2 fruit fly cellular contexts compared by ENCODE assay signal in the genomic region with DNA sequence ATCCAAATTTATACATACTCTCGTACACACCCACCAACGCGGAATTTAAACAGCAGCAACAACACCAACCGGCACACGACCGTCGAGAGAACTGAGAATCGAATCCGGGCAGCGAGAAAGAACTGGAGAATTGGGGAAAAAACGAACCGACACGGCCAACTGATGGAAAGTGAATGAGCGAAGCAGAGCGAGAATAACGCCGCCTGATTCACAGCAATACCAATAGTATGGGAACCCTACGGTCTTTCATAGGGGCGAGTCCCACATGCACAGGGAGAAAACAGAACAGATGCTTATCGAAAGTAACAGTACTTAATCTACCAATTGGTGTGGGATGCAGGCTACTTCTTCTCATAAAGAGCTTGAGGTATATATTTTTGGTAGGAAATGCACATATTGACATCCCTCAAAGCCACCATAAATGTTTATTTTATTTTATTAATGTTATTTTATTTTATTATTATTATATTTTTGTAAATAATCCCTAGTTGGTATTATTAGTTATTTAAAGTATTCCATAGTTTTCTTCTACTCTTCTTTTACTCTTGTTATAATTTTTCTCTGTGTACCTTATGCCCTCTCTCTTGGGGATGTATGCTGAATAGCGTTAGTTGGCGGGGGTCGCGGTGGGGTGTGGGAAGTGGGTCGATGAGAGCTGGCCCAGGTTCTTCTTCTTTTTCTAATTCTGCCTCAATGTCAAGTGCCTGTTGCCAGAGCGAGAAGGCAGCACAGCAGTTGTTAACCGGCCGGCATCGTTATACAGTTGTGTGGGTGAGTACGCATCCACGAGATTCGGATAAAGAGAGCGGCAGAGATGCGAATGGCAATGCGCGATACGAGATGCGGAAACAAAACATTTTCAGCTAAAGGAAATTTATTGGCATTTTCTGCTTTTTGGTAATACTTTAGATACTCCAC.
A peak's percentile ranks its signal among the peaks of the same experiment; 100 is the strongest.
TF ChIP-seq lines count a peak whose summit lies in the region.

TSS of gene CG17544 (minus strand) at position 177 of the 918 bp plus-strand sequence.

TF ChIP-seq in whole organism, embryonic, 481 proteins besides CTCF, POLR2A, EP300 and RAD21 (continued from another document and continues in another):
- TF ChIP-seq mld (GFP tag; IDR thresholded peaks at IDR 0.05; lab: Robert Waterston, UW; ENCODE audit: partially characterized antibody) (no peak), CG3995 (GFP tag; optimal IDR thresholded peaks at IDR 0.05; lab: Kevin White, UChicago) (no peak), z (GFP tag; IDR thresholded peaks at IDR 0.05; lab: Robert Waterston, UW) (no peak), Ptx1 (GFP tag; IDR thresholded peaks at IDR 0.05; lab: Robert Waterston, UW) (peak; percentile 67), CG2199 (GFP tag; IDR thresholded peaks at IDR 0.05; lab: Robert Waterston, UW) (peak; percentile 85; the same call in 2 of the 3 replicates), Hr78 (GFP tag; optimal IDR thresholded peaks at IDR 0.05; lab: Kevin White, UChicago) (peak in 1 of 2 experiments; percentile 96), corto (GFP tag; optimal IDR thresholded peaks at IDR 0.05; lab: Kevin White, UChicago) (no peak), Six4 (GFP tag; optimal IDR thresholded peaks at IDR 0.05; lab: Kevin White, UChicago) (peak; percentile 80), ash1 (GFP tag; optimal IDR thresholded peaks at IDR 0.05; lab: Kevin White, UChicago) (no peak), dm (GFP tag; optimal IDR thresholded peaks at IDR 0.05; lab: Kevin White, UChicago) (no peak), bowl (GFP tag; IDR thresholded peaks at IDR 0.05; lab: Robert Waterston, UW) (no peak), CG14965 (GFP tag; optimal IDR thresholded peaks at IDR 0.05; lab: Kevin White, UChicago; ENCODE audit: borderline replicate concordance) (no peak), lilli (GFP tag; optimal IDR thresholded peaks at IDR 0.05; lab: Kevin White, UChicago) (peak; percentile 27), Xbp1 (GFP tag; optimal IDR thresholded peaks at IDR 0.05; lab: Kevin White, UChicago) (peak; percentile 67), CG7556 (GFP tag; optimal IDR thresholded peaks at IDR 0.05; lab: Kevin White, UChicago) (peak; percentile 95), CG10565 (GFP tag; optimal IDR thresholded peaks at IDR 0.05; lab: Kevin White, UChicago) (no peak), YL-1 (GFP tag; optimal IDR thresholded peaks at IDR 0.05; lab: Kevin White, UChicago) (peak; percentile 31), trem (tag; optimal IDR thresholded peaks at IDR 0.05; lab: Kevin White, UChicago) (peak; percentile 75), unc-4 (GFP tag; IDR thresholded peaks at IDR 0.05; lab: Robert Waterston, UW; ENCODE audit: partially characterized antibody) (peak; percentile 48), chinmo (GFP tag; IDR thresholded peaks at IDR 0.05; lab: Robert Waterston, UW; ENCODE audit: partially characterized antibody) (peak; percentile 92), toy (GFP tag; IDR thresholded peaks at IDR 0.05; lab: Robert Waterston, UW) (no peak), sima (GFP tag; optimal IDR thresholded peaks at IDR 0.05; lab: Kevin White, UChicago) (no peak), HHEX (GFP tag; optimal IDR thresholded peaks at IDR 0.05; lab: Kevin White, UChicago) (peak; percentile 83), ci (GFP tag; IDR thresholded peaks at IDR 0.05; lab: Robert Waterston, UW) (peak; percentile 55), CG7786 (GFP tag; optimal IDR thresholded peaks at IDR 0.05; lab: Kevin White, UChicago) (peak; percentile 31), CG13424 (tag; optimal IDR thresholded peaks at IDR 0.05; lab: Kevin White, UChicago) (peak; percentile 89), pita (GFP tag; optimal IDR thresholded peaks at IDR 0.05; lab: Kevin White, UChicago) (no peak), lab (GFP tag; optimal IDR thresholded peaks at IDR 0.05; lab: Kevin White, UChicago) (peak; percentile 91), en (GFP tag; optimal IDR thresholded peaks at IDR 0.05; lab: Kevin White, UChicago) (no peak), CG9215 (GFP tag; IDR thresholded peaks at IDR 0.05; lab: Robert Waterston, UW) (peak; percentile 70), CG17912 (GFP tag; optimal IDR thresholded peaks at IDR 0.05; lab: Kevin White, UChicago) (peak; percentile 44), Hey (tag; optimal IDR thresholded peaks at IDR 0.05; lab: Kevin White, UChicago) (no peak), Nf-YC (tag; optimal IDR thresholded peaks at IDR 0.05; lab: Kevin White, UChicago) (peak; percentile 80), gro (GFP tag; optimal IDR thresholded peaks at IDR 0.05; lab: Kevin White, UChicago) (peak; percentile 51), CG6854 (GFP tag; optimal IDR thresholded peaks at IDR 0.05; lab: Kevin White, UChicago) (peak; percentile 73), fd96Cb (tag; optimal IDR thresholded peaks at IDR 0.05; lab: Kevin White, UChicago) (peak; percentile 77), gt (GFP tag; IDR thresholded peaks at IDR 0.05; lab: Robert Waterston, UW) (no peak), insv (GFP tag; optimal IDR thresholded peaks at IDR 0.05; lab: Kevin White, UChicago) (peak in 1 of 2 experiments; percentile 28), HLHmδ (GFP tag; optimal IDR thresholded peaks at IDR 0.05; lab: Kevin White, UChicago) (peak; percentile 4), Stat92E (GFP tag; optimal IDR thresholded peaks at IDR 0.05; lab: Kevin White, UChicago) (no peak), CG18599 (GFP tag; optimal IDR thresholded peaks at IDR 0.05; lab: Kevin White, UChicago) (peak; percentile 94), CG30431 (GFP tag; optimal IDR thresholded peaks at IDR 0.05; lab: Kevin White, UChicago) (peak; percentile 64), CG18619 (GFP tag; optimal IDR thresholded peaks at IDR 0.05; lab: Kevin White, UChicago) (peak; percentile 87), ftz-f1 (GFP tag; optimal IDR thresholded peaks at IDR 0.05; lab: Kevin White, UChicago) (peak; percentile 95), CG12744 (GFP tag; optimal IDR thresholded peaks at IDR 0.05; lab: Kevin White, UChicago) (no peak), Bteb2 (GFP tag; optimal IDR thresholded peaks at IDR 0.05; lab: Kevin White, UChicago) (no peak), pan (optimal IDR thresholded peaks at IDR 0.05; lab: Kevin White, UChicago) (no peak), pan (GFP tag; optimal IDR thresholded peaks at IDR 0.05 in 1 of 2, IDR thresholded peaks at IDR 0.05 in 1 of 2) (peak in 1 of 2 experiments; percentile 46), CG3726 (GFP tag; IDR thresholded peaks at IDR 0.05; lab: Robert Waterston, UW) (no peak; the same call in 2 of the 3 replicates), repo (GFP tag; optimal IDR thresholded peaks at IDR 0.05; lab: Kevin White, UChicago) (no peak), B-H1 (GFP tag; IDR thresholded peaks at IDR 0.05; lab: Robert Waterston, UW) (no peak), org-1 (GFP tag; optimal IDR thresholded peaks at IDR 0.05; lab: Kevin White, UChicago) (peak; percentile 20), Med (GFP tag; lab: Kevin White, UChicago) (peak; percentile 82), Mad (GFP tag; optimal IDR thresholded peaks at IDR 0.05; lab: Kevin White, UChicago) (no peak), lbe (GFP tag; optimal IDR thresholded peaks at IDR 0.05; lab: Kevin White, UChicago) (peak; percentile 29), ranshi (GFP tag; IDR thresholded peaks at IDR 0.05; lab: Robert Waterston, UW) (peak; percentile 47; the same call in 1 of the 2 replicates), Atf3 (GFP tag; optimal IDR thresholded peaks at IDR 0.05; lab: Kevin White, UChicago) (no peak), crc (GFP tag; optimal IDR thresholded peaks at IDR 0.05; lab: Kevin White, UChicago) (no peak), Deaf1 (tag; optimal IDR thresholded peaks at IDR 0.05; lab: Kevin White, UChicago) (peak; percentile 70), klu (GFP tag; IDR thresholded peaks at IDR 0.05; lab: Robert Waterston, UW) (peak; percentile 69; the same call in 1 of the 2 replicates)

TF ChIP-seq in whole organism, prepupa, 60 proteins besides CTCF, POLR2A, EP300 and RAD21 (continued from another document):
- TF ChIP-seq Hr38 (GFP tag; optimal IDR thresholded peaks at IDR 0.05; lab: Kevin White, UChicago), result no peak
- peak; percentile 54 for TF ChIP-seq pdm3 (GFP tag; optimal IDR thresholded peaks at IDR 0.05; lab: Kevin White, UChicago)
- TF ChIP-seq vri (GFP tag; optimal IDR thresholded peaks at IDR 0.05; lab: Kevin White, UChicago), result peak; percentile 50
- peak; percentile 64 for TF ChIP-seq CG11762 (GFP tag; optimal IDR thresholded peaks at IDR 0.05; lab: Kevin White, UChicago; ENCODE audit: insufficient read depth)
- peak; percentile 77 for TF ChIP-seq esn (GFP tag; optimal IDR thresholded peaks at IDR 0.05; lab: Kevin White, UChicago)
- TF ChIP-seq Ets96B (tag; optimal IDR thresholded peaks at IDR 0.05; lab: Kevin White, UChicago), result peak; percentile 81
- peak; percentile 66 for TF ChIP-seq Sox15 (GFP tag; optimal IDR thresholded peaks at IDR 0.05; lab: Kevin White, UChicago)
- TF ChIP-seq Sox14 (GFP tag; optimal IDR thresholded peaks at IDR 0.05; lab: Kevin White, UChicago), result peak; percentile 40
- peak; percentile 59 for TF ChIP-seq lz (GFP tag; optimal IDR thresholded peaks at IDR 0.05; lab: Kevin White, UChicago)
- TF ChIP-seq Eip78C (GFP tag; lab: Kevin White, UChicago), result peak; percentile 82
- peak; percentile 42 for TF ChIP-seq Hr4 (GFP tag; optimal IDR thresholded peaks at IDR 0.05; lab: Kevin White, UChicago)
- TF ChIP-seq dac (GFP tag; optimal IDR thresholded peaks at IDR 0.05; lab: Kevin White, UChicago), result peak; percentile 2
- peak; percentile 72 for TF ChIP-seq svp (GFP tag; lab: Kevin White, UChicago)
- TF ChIP-seq Met (GFP tag; optimal IDR thresholded peaks at IDR 0.05; lab: Kevin White, UChicago), result peak; percentile 69
- TF ChIP-seq cyc (GFP tag; optimal IDR thresholded peaks at IDR 0.05; lab: Kevin White, UChicago), result peak; percentile 25
- peak; percentile 81 for TF ChIP-seq CG34406 (GFP tag; optimal IDR thresholded peaks at IDR 0.05; lab: Kevin White, UChicago)
